Fruit fly (Drosophila melanogaster): ENCODE measurements around the gene CG14109.

Gene CG14109

dm6 chr3L:13450177-13450793, 9.6 kb downstream of the CG14109 start, which contains the start of the genes JMJD7 and CG10738 (continued):
- TF ChIP-seq Eip93F (GFP tag; optimal IDR thresholded peaks at IDR 0.05) (no peak), CG6792 (GFP tag; optimal IDR thresholded peaks at IDR 0.05) (peak; percentile 29), esn (GFP tag; optimal IDR thresholded peaks at IDR 0.05) (peak; percentile 66), Sox102F (GFP tag; optimal IDR thresholded peaks at IDR 0.05) (peak; percentile 36), Hr39 (GFP tag; optimal IDR thresholded peaks at IDR 0.05) (no peak), Sox14 (GFP tag; optimal IDR thresholded peaks at IDR 0.05) (peak; percentile 23), CG8119 (GFP tag; IDR thresholded peaks at IDR 0.05) (peak; percentile 38; the same call in 2 of the 3 replicates), CG10631 (GFP tag; optimal IDR thresholded peaks at IDR 0.05) (no peak), CG6808 (GFP tag; optimal IDR thresholded peaks at IDR 0.05) (peak; percentile 36), Ets96B (tag; optimal IDR thresholded peaks at IDR 0.05) (peak; percentile 40), fkh (GFP tag; optimal IDR thresholded peaks at IDR 0.05) (no peak), CG6163 (GFP tag; IDR thresholded peaks at IDR 0.05) (peak; percentile 85), CG16779 (tag; optimal IDR thresholded peaks at IDR 0.05) (no peak), Eip78C (GFP tag) (peak; percentile 60), fd59A (GFP tag; optimal IDR thresholded peaks at IDR 0.05) (no peak), dsx (GFP tag; optimal IDR thresholded peaks at IDR 0.05; ENCODE audit: poor library complexity, severe bottlenecking) (no peak), CG8319 (GFP tag; optimal IDR thresholded peaks at IDR 0.05) (no peak), OdsH (GFP tag; optimal IDR thresholded peaks at IDR 0.05) (peak; percentile 51), CG7368 (GFP tag; optimal IDR thresholded peaks at IDR 0.05) (peak; percentile 56), pdm3 (GFP tag; optimal IDR thresholded peaks at IDR 0.05) (peak; percentile 49), Sox15 (GFP tag; optimal IDR thresholded peaks at IDR 0.05) (no peak), CG3919 (GFP tag; optimal IDR thresholded peaks at IDR 0.05) (peak; percentile 89), cyc (GFP tag; optimal IDR thresholded peaks at IDR 0.05) (peak; percentile 69)

DNA sequence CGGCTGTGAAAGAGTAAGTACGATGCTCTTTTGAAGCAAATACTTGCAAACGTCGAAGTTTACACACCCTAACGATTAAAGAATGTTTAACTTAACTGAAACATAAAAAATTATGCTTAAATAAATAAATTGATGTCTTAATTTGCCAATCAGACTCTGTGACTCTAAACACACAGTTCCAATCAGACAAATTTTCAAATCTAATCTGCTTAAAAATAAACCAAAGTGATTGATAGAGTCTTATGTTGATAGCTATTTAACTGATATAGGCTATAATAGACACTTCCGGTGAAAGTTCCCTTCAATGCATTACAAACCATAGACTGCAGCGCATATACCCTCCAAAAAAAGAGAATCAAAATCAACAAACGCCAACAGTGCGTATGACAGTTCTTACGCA, 10.9 kb downstream of the CG14109 start:
- TF ChIP-seq Eip93F (GFP tag; optimal IDR thresholded peaks at IDR 0.05) = no peak
- peak; percentile 1 for TF ChIP-seq Sox14 (GFP tag; optimal IDR thresholded peaks at IDR 0.05)
- no peak for TF ChIP-seq fd59A (GFP tag; optimal IDR thresholded peaks at IDR 0.05)
- TF ChIP-seq Eip75B (GFP tag; optimal IDR thresholded peaks at IDR 0.05) = no peak
- peak; percentile 18 for TF ChIP-seq fkh (GFP tag; optimal IDR thresholded peaks at IDR 0.05)
- TF ChIP-seq CG6792 (GFP tag; optimal IDR thresholded peaks at IDR 0.05) = no peak
- TF ChIP-seq Gug (GFP tag; IDR thresholded peaks at IDR 0.05) = 0 out of 2 replicates have a peak, but pooled peaks have one; percentile 19
- TF ChIP-seq CG15336 (GFP tag; IDR thresholded peaks at IDR 0.05) = peak; percentile 77
- TF ChIP-seq CG34406 (GFP tag; optimal IDR thresholded peaks at IDR 0.05) = peak; percentile 24
- peak; percentile 23 for TF ChIP-seq dac (GFP tag; optimal IDR thresholded peaks at IDR 0.05)
- peak; percentile 70 for TF ChIP-seq CG32006 (GFP tag; optimal IDR thresholded peaks at IDR 0.05)
- TF ChIP-seq CG8319 (GFP tag; optimal IDR thresholded peaks at IDR 0.05) = no peak
- TF ChIP-seq fd85E (GFP tag; optimal IDR thresholded peaks at IDR 0.05) = no peak
- TF ChIP-seq Ets21C (GFP tag; optimal IDR thresholded peaks at IDR 0.05) = no peak
- peak; percentile 72 for TF ChIP-seq Hr4 (GFP tag; optimal IDR thresholded peaks at IDR 0.05)
- TF ChIP-seq net (GFP tag; optimal IDR thresholded peaks at IDR 0.05) = peak; percentile 38
- TF ChIP-seq CG16779 (tag; optimal IDR thresholded peaks at IDR 0.05) = no peak
- TF ChIP-seq CG11294 (GFP tag; IDR thresholded peaks at IDR 0.05) = peak; percentile 48; the same call in 1 of the 2 replicates
- no peak for TF ChIP-seq Sox15 (GFP tag; optimal IDR thresholded peaks at IDR 0.05)
- peak; percentile 24; the same call in 2 of the 3 replicates for TF ChIP-seq eg (GFP tag; IDR thresholded peaks at IDR 0.05)
- peak; percentile 60 for TF ChIP-seq CG6276 (GFP tag; optimal IDR thresholded peaks at IDR 0.05)
- TF ChIP-seq Smox (GFP tag; optimal IDR thresholded peaks at IDR 0.05) = peak; percentile 21
- TF ChIP-seq CG3919 (GFP tag; optimal IDR thresholded peaks at IDR 0.05) = peak; percentile 25
- TF ChIP-seq esn (GFP tag; optimal IDR thresholded peaks at IDR 0.05) = no peak
- no peak for TF ChIP-seq CG1621 (tag; optimal IDR thresholded peaks at IDR 0.05)
- TF ChIP-seq OdsH (GFP tag; optimal IDR thresholded peaks at IDR 0.05) = peak; percentile 46
- TF ChIP-seq salr (GFP tag; optimal IDR thresholded peaks at IDR 0.05) = peak in 1 of 2 experiments; percentile 37
- peak; percentile 44 for TF ChIP-seq Hr39 (GFP tag; optimal IDR thresholded peaks at IDR 0.05)
- peak; percentile 2 for TF ChIP-seq topi (GFP tag; optimal IDR thresholded peaks at IDR 0.05)
- no peak for TF ChIP-seq Ets96B (tag; optimal IDR thresholded peaks at IDR 0.05)
- no peak for TF ChIP-seq CG10669 (GFP tag; optimal IDR thresholded peaks at IDR 0.05)
- no peak for TF ChIP-seq Hr38 (GFP tag; optimal IDR thresholded peaks at IDR 0.05)
- TF ChIP-seq CG7368 (GFP tag; optimal IDR thresholded peaks at IDR 0.05) = no peak
- TF ChIP-seq dsx (GFP tag; optimal IDR thresholded peaks at IDR 0.05; ENCODE audit: poor library complexity, severe bottlenecking) = no peak
- no peak for TF ChIP-seq CG3032 (tag; optimal IDR thresholded peaks at IDR 0.05)
- no peak for TF ChIP-seq spab (GFP tag; optimal IDR thresholded peaks at IDR 0.05)
- TF ChIP-seq lz (GFP tag; optimal IDR thresholded peaks at IDR 0.05) = peak; percentile 16
- TF ChIP-seq Met (GFP tag; optimal IDR thresholded peaks at IDR 0.05) = no peak
- peak; percentile 23 for TF ChIP-seq Sox102F (GFP tag; optimal IDR thresholded peaks at IDR 0.05)
- peak; percentile 19 for TF ChIP-seq Lpt (GFP tag; optimal IDR thresholded peaks at IDR 0.05)
